Worm (Caenorhabditis elegans) whole organism, L2 larva: ENCODE data around the gene R08A2.5.

Experiments used
- aly-2 ChIP-seq: fragments of 150-350 bp; optimal IDR thresholded peaks from 2 replicates; lab custom pipeline; 2014; ENCODE audit warnings: missing biosample characterization, missing genetic modification characterization
- dmd-4 ChIP-seq: sonication (generic microtip); optimal IDR thresholded peaks from 2 replicates; lab custom pipeline; 2017; ENCODE audit warnings: missing biosample characterization, missing genetic modification characterization
- lin-39 ChIP-seq: fragments of 150-350 bp; optimal IDR thresholded peaks from 2 replicates; lab custom pipeline; 2014; ENCODE audit warnings: missing biosample characterization, missing genetic modification reagents, missing genetic modification characterization
- lsy-2 ChIP-seq, 2 experiments: fragments of 150-350 bp in 1 of 2; sonication (generic microtip) in 1 of 2; optimal IDR thresholded peaks; 2 replicates each; lab custom pipeline; 2014 to 2017; ENCODE audit warnings: missing biosample characterization in 2 of 2, missing genetic modification characterization in 2 of 2
- mdl-1 ChIP-seq, 2 experiments: fragments of 150-350 bp in 1 of 2; sonication (generic microtip) in 1 of 2; optimal IDR thresholded peaks; 2 replicates each; lab custom pipeline; 2017; ENCODE audit warnings: missing biosample characterization in 2 of 2, missing genetic modification characterization in 2 of 2
- nhr-11 ChIP-seq: fragments of 150-350 bp; optimal IDR thresholded peaks from 2 replicates; lab custom pipeline; 2014; ENCODE audit warnings: missing biosample characterization, missing genetic modification characterization
- nhr-237 ChIP-seq: fragments of 150-350 bp; optimal IDR thresholded peaks from 2 replicates; lab custom pipeline; 2014; ENCODE audit warnings: missing biosample characterization, missing genetic modification characterization
- nhr-77 ChIP-seq: fragments of 150-350 bp; optimal IDR thresholded peaks from 2 replicates; lab custom pipeline; 2014; ENCODE audit warnings: missing biosample characterization, missing genetic modification characterization
- sem-4 ChIP-seq: fragments of 150-350 bp; optimal IDR thresholded peaks from 2 replicates; lab custom pipeline; 2014; ENCODE audit warnings: missing biosample characterization, missing genetic modification reagents, missing genetic modification characterization
- unc-55 ChIP-seq: fragments of 150-350 bp; sonication (generic microtip); optimal IDR thresholded peaks from 3 replicates; lab custom pipeline; 2014; ENCODE audit warnings: missing biosample characterization, missing genetic modification reagents, missing genetic modification characterization
- unc-62 ChIP-seq: fragments of 150-350 bp; optimal IDR thresholded peaks from 2 replicates; lab custom pipeline; 2014; ENCODE audit warnings: missing biosample characterization, missing genetic modification reagents, missing genetic modification characterization

ce11 chrV:14712316-14712715 lies at the start of gene R08A2.5:
- TF ChIP-seq lsy-2 (tag; optimal IDR thresholded peaks at IDR 0.05; lab: Kevin White, UChicago) (no peak), lin-39 (tag; lab: Kevin White, UChicago) (no peak), unc-55 (GFP tag; lab: Kevin White, UChicago) (no peak), nhr-77 (no peak), dmd-4 (tag; lab: Kevin White, UChicago) (no peak), nhr-237 (tag; lab: Kevin White, UChicago) (no peak), nhr-11 (no peak), sem-4 (tag; lab: Kevin White, UChicago) (no peak), aly-2 (no peak), unc-62 (no peak), mdl-1 (tag; optimal IDR thresholded peaks at IDR 0.05; lab: Kevin White, UChicago) (no peak)
